Fruit fly (Drosophila melanogaster) whole organism, prepupa: ENCODE measurements around the gene RabX6.

Experiments
- Blimp-1 ChIP-seq: fragments of 200-800 bp; sonication (Bioruptor generic); optimal IDR thresholded peaks from 3 replicates; lab custom pipeline; 2017; ENCODE audit warnings: missing biosample characterization, missing genetic modification characterization, mild to moderate bottlenecking, moderate library complexity, missing genetic modification reagents
- CG10631 ChIP-seq: fragments of 200-800 bp; sonication (Bioruptor generic); optimal IDR thresholded peaks from 2 replicates; lab custom pipeline; 2016; ENCODE audit warnings: missing biosample characterization, missing genetic modification characterization
- CG10669 ChIP-seq: fragments of 200-800 bp; sonication (Bioruptor generic); optimal IDR thresholded peaks from 3 replicates; lab custom pipeline; 2018; ENCODE audit warnings: missing biosample characterization, mild to moderate bottlenecking, missing genetic modification characterization, moderate library complexity
- CG11294 ChIP-seq: fragments of 200-800 bp; sonication (Bioruptor generic); IDR thresholded peaks from 2 replicates; pipeline ENCODE4 v1.3.6; 2022; ENCODE audit warnings: missing biosample characterization, missing genetic modification characterization
- CG11762 ChIP-seq: fragments of 200-800 bp; sonication (Bioruptor generic); optimal IDR thresholded peaks from 3 replicates; lab custom pipeline; 2016; ENCODE audit warnings: missing biosample characterization, missing genetic modification characterization; ENCODE audit not compliant: insufficient read depth
- CG11902 ChIP-seq: fragments of 200-800 bp; sonication (Bioruptor generic); optimal IDR thresholded peaks from 3 replicates; lab custom pipeline; 2016; ENCODE audit warnings: missing biosample characterization, missing genetic modification characterization
- CG1621 ChIP-seq: fragments of 200-800 bp; sonication (Bioruptor generic); optimal IDR thresholded peaks from 3 replicates; lab custom pipeline; 2018; ENCODE audit warnings: missing biosample characterization, mild to moderate bottlenecking, missing genetic modification characterization
- CG16779 ChIP-seq: fragments of 200-800 bp; sonication (Bioruptor generic); optimal IDR thresholded peaks from 3 replicates; lab custom pipeline; 2017; ENCODE audit warnings: missing biosample characterization, mild to moderate bottlenecking, missing genetic modification characterization
- CG3032 ChIP-seq: fragments of 200-800 bp; optimal IDR thresholded peaks from 2 replicates; lab custom pipeline; 2019; ENCODE audit warnings: missing biosample characterization, mild to moderate bottlenecking, missing genetic modification characterization, moderate library complexity
- CG31627 ChIP-seq: fragments of 200-800 bp; sonication (Bioruptor generic); optimal IDR thresholded peaks from 3 replicates; lab custom pipeline; 2016; ENCODE audit warnings: missing biosample characterization, missing genetic modification characterization
- CG32006 ChIP-seq: fragments of 200-800 bp; sonication (Bioruptor generic); optimal IDR thresholded peaks from 3 replicates; lab custom pipeline; 2017; ENCODE audit warnings: missing biosample characterization, mild to moderate bottlenecking, missing genetic modification characterization
- CG34406 ChIP-seq: fragments of 200-800 bp; sonication (Bioruptor generic); optimal IDR thresholded peaks from 3 replicates; lab custom pipeline; 2016; ENCODE audit warnings: missing biosample characterization, missing genetic modification characterization
- CG3919 ChIP-seq: fragments of 200-800 bp; sonication (Bioruptor generic); optimal IDR thresholded peaks from 3 replicates; lab custom pipeline; 2016; ENCODE audit warnings: missing biosample characterization, missing genetic modification characterization
- CG6163 ChIP-seq: fragments of 200-800 bp; sonication (Bioruptor generic); IDR thresholded peaks from 3 replicates; pipeline ENCODE4 v1.3.6; 2022; ENCODE audit warnings: missing biosample characterization, missing genetic modification characterization
- CG6276 ChIP-seq: fragments of 200-800 bp; sonication (Bioruptor generic); optimal IDR thresholded peaks from 2 replicates; lab custom pipeline; 2017; ENCODE audit warnings: missing biosample characterization, mild to moderate bottlenecking, missing genetic modification characterization
- CG6792 ChIP-seq: fragments of 200-800 bp; sonication (Bioruptor generic); optimal IDR thresholded peaks from 3 replicates; lab custom pipeline; 2016; ENCODE audit warnings: missing biosample characterization, missing genetic modification characterization
- CG6808 ChIP-seq: fragments of 200-800 bp; sonication (Bioruptor generic); optimal IDR thresholded peaks from 3 replicates; lab custom pipeline; 2017; ENCODE audit warnings: missing biosample characterization, missing genetic modification characterization, mild to moderate bottlenecking, moderate library complexity, missing genetic modification reagents
- CG6854 ChIP-seq: fragments of 200-800 bp; sonication (Bioruptor generic); optimal IDR thresholded peaks from 2 replicates; lab custom pipeline; 2017; ENCODE audit warnings: missing biosample characterization, mild to moderate bottlenecking, missing genetic modification characterization
- CG7368 ChIP-seq: fragments of 200-800 bp; sonication (Bioruptor generic); optimal IDR thresholded peaks from 3 replicates; lab custom pipeline; 2016; ENCODE audit warnings: missing biosample characterization, missing genetic modification characterization
- CG8119 ChIP-seq: fragments of 200-800 bp; sonication (Bioruptor generic); IDR thresholded peaks from 3 replicates; pipeline ENCODE4 v1.3.6; 2022; ENCODE audit warnings: missing biosample characterization, missing genetic modification characterization
- CG8319 ChIP-seq: fragments of 200-800 bp; sonication (Bioruptor generic); optimal IDR thresholded peaks from 3 replicates; lab custom pipeline; 2016; ENCODE audit warnings: missing biosample characterization, missing genetic modification characterization
- CG8632 ChIP-seq: fragments of 200-800 bp; sonication (Bioruptor generic); optimal IDR thresholded peaks from 3 replicates; lab custom pipeline; 2016; ENCODE audit warnings: missing biosample characterization, missing genetic modification characterization
- CG9139 ChIP-seq: fragments of 200-800 bp; sonication (Bioruptor generic); optimal IDR thresholded peaks from 3 replicates; lab custom pipeline; 2017; ENCODE audit warnings: missing biosample characterization, mild to moderate bottlenecking, missing genetic modification characterization
- Eip75B ChIP-seq: fragments of 200-800 bp; sonication (Bioruptor generic); optimal IDR thresholded peaks from 3 replicates; lab custom pipeline; 2016; ENCODE audit warnings: missing biosample characterization, missing genetic modification characterization
- Eip78C ChIP-seq: fragments of 200-800 bp; sonication (Bioruptor generic); peaks from one replicate; lab custom pipeline; 2016; ENCODE audit warnings: missing biosample characterization, missing genetic modification characterization
- Ets21C ChIP-seq: fragments of 200-800 bp; sonication (Bioruptor generic); optimal IDR thresholded peaks from 3 replicates; lab custom pipeline; 2016; ENCODE audit warnings: missing biosample characterization, missing genetic modification characterization
- Ets96B ChIP-seq: fragments of 200-800 bp; optimal IDR thresholded peaks from 2 replicates; lab custom pipeline; 2019; ENCODE audit warnings: missing biosample characterization, mild to moderate bottlenecking, missing genetic modification characterization, moderate library complexity
- Gug ChIP-seq: fragments of 200-800 bp; sonication (Bioruptor generic); IDR thresholded peaks from 2 replicates; pipeline ENCODE4 v1.3.6; 2022; ENCODE audit warnings: missing biosample characterization, missing genetic modification characterization
- Hr39 ChIP-seq: fragments of 200-800 bp; sonication (Bioruptor generic); optimal IDR thresholded peaks from 2 replicates; lab custom pipeline; 2016; ENCODE audit warnings: missing biosample characterization, missing genetic modification characterization
- Hr4 ChIP-seq: fragments of 200-800 bp; sonication (Bioruptor generic); optimal IDR thresholded peaks from 3 replicates; lab custom pipeline; 2016; ENCODE audit warnings: missing biosample characterization, missing genetic modification characterization
- Lpt ChIP-seq: fragments of 200-800 bp; sonication (Bioruptor generic); optimal IDR thresholded peaks from 3 replicates; lab custom pipeline; 2016; ENCODE audit warnings: missing biosample characterization, missing genetic modification characterization
- Met ChIP-seq: fragments of 200-800 bp; sonication (Bioruptor generic); optimal IDR thresholded peaks from 3 replicates; lab custom pipeline; 2016; ENCODE audit warnings: missing biosample characterization, missing genetic modification characterization
- OdsH ChIP-seq: fragments of 200-800 bp; sonication (Bioruptor generic); optimal IDR thresholded peaks from 3 replicates; lab custom pipeline; 2016; ENCODE audit warnings: missing biosample characterization, missing genetic modification characterization
- Smox ChIP-seq: fragments of 200-800 bp; sonication (Bioruptor generic); optimal IDR thresholded peaks from 3 replicates; lab custom pipeline; 2016; ENCODE audit warnings: missing biosample characterization, missing genetic modification characterization
- Sox102F ChIP-seq: fragments of 200-800 bp; sonication (Bioruptor generic); optimal IDR thresholded peaks from 2 replicates; lab custom pipeline; 2016; ENCODE audit warnings: missing biosample characterization, mild to moderate bottlenecking, missing genetic modification characterization
- Sox14 ChIP-seq: fragments of 200-800 bp; sonication (Bioruptor generic); optimal IDR thresholded peaks from 3 replicates; lab custom pipeline; 2016; ENCODE audit warnings: missing biosample characterization, missing genetic modification characterization
- Sox15 ChIP-seq: fragments of 200-800 bp; sonication (Bioruptor generic); optimal IDR thresholded peaks from 3 replicates; lab custom pipeline; 2016; ENCODE audit warnings: missing biosample characterization, missing genetic modification characterization
- achi ChIP-seq: fragments of 200-800 bp; sonication (Bioruptor generic); optimal IDR thresholded peaks from 3 replicates; lab custom pipeline; 2016; ENCODE audit warnings: missing biosample characterization, missing genetic modification characterization
- acj6 ChIP-seq: fragments of 200-800 bp; sonication (Bioruptor generic); optimal IDR thresholded peaks from 3 replicates; lab custom pipeline; 2016; ENCODE audit warnings: missing biosample characterization, missing genetic modification characterization
- cyc ChIP-seq: fragments of 200-800 bp; sonication (Bioruptor generic); optimal IDR thresholded peaks from 3 replicates; lab custom pipeline; 2016; ENCODE audit warnings: missing biosample characterization, missing genetic modification characterization
- dsx ChIP-seq: fragments of 200-800 bp; optimal IDR thresholded peaks from 3 replicates; lab custom pipeline; 2019; ENCODE audit warnings: missing biosample characterization, mild to moderate bottlenecking, missing genetic modification characterization, moderate library complexity; ENCODE audit not compliant: poor library complexity, severe bottlenecking
- esn ChIP-seq: fragments of 200-800 bp; sonication (Bioruptor generic); optimal IDR thresholded peaks from 2 replicates; lab custom pipeline; 2016; ENCODE audit warnings: missing biosample characterization, mild to moderate bottlenecking, missing genetic modification characterization, moderate library complexity
- fd59A ChIP-seq: fragments of 200-800 bp; sonication (Bioruptor generic); optimal IDR thresholded peaks from 2 replicates; lab custom pipeline; 2017; ENCODE audit warnings: missing biosample characterization, mild to moderate bottlenecking, missing genetic modification characterization, missing genetic modification reagents
- fkh ChIP-seq: fragments of 200-800 bp; sonication (Bioruptor generic); optimal IDR thresholded peaks from 3 replicates; lab custom pipeline; 2017; ENCODE audit warnings: missing biosample characterization, mild to moderate bottlenecking, missing genetic modification characterization, moderate library complexity
- lz ChIP-seq: fragments of 200-800 bp; sonication (Bioruptor generic); optimal IDR thresholded peaks from 3 replicates; lab custom pipeline; 2016; ENCODE audit warnings: missing biosample characterization, missing genetic modification characterization
- net ChIP-seq: fragments of 200-800 bp; sonication (Bioruptor generic); optimal IDR thresholded peaks from 3 replicates; lab custom pipeline; 2016; ENCODE audit warnings: missing biosample characterization, missing genetic modification characterization
- salr ChIP-seq, 2 experiments: fragments of 200-800 bp; sonication (Bioruptor generic); optimal IDR thresholded peaks; 3 replicates each; lab custom pipeline; 2016 to 2018; ENCODE audit warnings: missing biosample characterization in 2 of 2, missing genetic modification characterization in 2 of 2, mild to moderate bottlenecking in 1 of 2
- spab ChIP-seq: fragments of 200-800 bp; sonication (Bioruptor generic); optimal IDR thresholded peaks from 2 replicates; lab custom pipeline; 2017; ENCODE audit warnings: missing biosample characterization, mild to moderate bottlenecking, missing genetic modification characterization, missing genetic modification reagents
- ss ChIP-seq, 2 experiments: fragments of 200-800 bp; sonication (Bioruptor generic); optimal IDR thresholded peaks; 2 replicates in 1 of 2; 3 replicates in 1 of 2; lab custom pipeline; 2017 to 2018; ENCODE audit warnings: mild to moderate bottlenecking in 2 of 2, missing biosample characterization in 2 of 2, missing genetic modification characterization in 2 of 2, moderate library complexity in 1 of 2
- svp ChIP-seq: fragments of 200-800 bp; sonication (Bioruptor generic); peaks from one replicate; lab custom pipeline; 2016; ENCODE audit warnings: missing biosample characterization, missing genetic modification characterization
- topi ChIP-seq: fragments of 200-800 bp; sonication (Bioruptor generic); optimal IDR thresholded peaks from 3 replicates; lab custom pipeline; 2016; ENCODE audit warnings: missing biosample characterization, missing genetic modification characterization
- vri ChIP-seq: fragments of 200-800 bp; sonication (Bioruptor generic); optimal IDR thresholded peaks from 3 replicates; lab custom pipeline; 2016; ENCODE audit warnings: missing biosample characterization, mild to moderate bottlenecking, missing genetic modification characterization

Gene RabX6

DNA sequence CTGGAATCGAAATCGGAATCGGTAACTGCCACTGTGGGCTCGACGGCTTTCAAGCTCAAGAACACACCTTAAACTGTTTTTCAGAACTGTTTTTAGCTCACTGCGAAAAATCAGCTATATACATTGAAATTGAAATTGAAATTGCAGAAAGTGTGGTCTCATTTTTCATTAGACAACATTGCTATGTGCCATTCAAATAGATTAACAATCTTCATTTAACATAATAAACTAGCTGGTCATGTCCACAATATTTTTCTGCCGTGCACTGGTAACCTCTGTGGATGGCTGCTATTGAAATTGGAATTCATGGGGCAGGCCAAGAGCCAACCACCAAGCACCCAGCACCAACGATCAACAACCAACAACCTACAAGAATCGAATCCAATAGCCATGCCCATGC lies 45.6 kb downstream of the RabX6 start:
- peak; percentile 80 for TF ChIP-seq Eip75B (GFP tag; lab: Kevin White, UChicago)
- TF ChIP-seq Sox102F (GFP tag; lab: Kevin White, UChicago): peak; percentile 5
- TF ChIP-seq CG16779 (tag; lab: Kevin White, UChicago): no peak
- peak; percentile 24 for TF ChIP-seq vri
- TF ChIP-seq Blimp-1: no peak
- TF ChIP-seq Smox (GFP tag; lab: Kevin White, UChicago): peak; percentile 43
- TF ChIP-seq CG9139: peak; percentile 41
- peak; percentile 44 for TF ChIP-seq Ets21C
- peak in 1 of 2 experiments; percentile 59 for TF ChIP-seq salr (GFP tag; optimal IDR thresholded peaks at IDR 0.05; lab: Kevin White, UChicago)
- peak; percentile 74 for TF ChIP-seq CG1621 (tag; lab: Kevin White, UChicago)
- TF ChIP-seq achi: peak; percentile 61
- no peak for TF ChIP-seq CG6854 (GFP tag; lab: Kevin White, UChicago)
- peak; percentile 68 for TF ChIP-seq esn (GFP tag; lab: Kevin White, UChicago)
- TF ChIP-seq ss (GFP tag; optimal IDR thresholded peaks at IDR 0.05; lab: Kevin White, UChicago): peak; percentile 17 to 57
- TF ChIP-seq Ets96B (tag; lab: Kevin White, UChicago): peak; percentile 83
- peak; percentile 65 for TF ChIP-seq lz (GFP tag; lab: Kevin White, UChicago)
- TF ChIP-seq topi (GFP tag; lab: Kevin White, UChicago): peak; percentile 62
- peak; percentile 62 for TF ChIP-seq CG6792 (GFP tag; lab: Kevin White, UChicago)
- TF ChIP-seq CG7368 (GFP tag; lab: Kevin White, UChicago): peak; percentile 29
- peak; percentile 56 for TF ChIP-seq cyc (GFP tag; lab: Kevin White, UChicago)
- peak; percentile 78 for TF ChIP-seq CG10669 (GFP tag; lab: Kevin White, UChicago)
- peak; percentile 23 for TF ChIP-seq Sox15 (GFP tag; lab: Kevin White, UChicago)
- TF ChIP-seq CG6163: peak; percentile 82
- TF ChIP-seq dsx: peak; percentile 70
- peak; percentile 67 for TF ChIP-seq CG3919 (GFP tag; lab: Kevin White, UChicago)
- peak; percentile 82 for TF ChIP-seq CG3032
- peak; percentile 13; the same call in 1 of the 2 replicates for TF ChIP-seq CG11294 (GFP tag; lab: Robert Waterston, UW)
- peak; percentile 64 for TF ChIP-seq Met
- peak; percentile 90 for TF ChIP-seq Eip78C (GFP tag; lab: Kevin White, UChicago)
- peak; percentile 56 for TF ChIP-seq CG31627 (GFP tag; lab: Kevin White, UChicago)
- TF ChIP-seq CG11902: no peak
- TF ChIP-seq Lpt: peak; percentile 30
- TF ChIP-seq CG34406 (GFP tag; lab: Kevin White, UChicago): peak; percentile 21
- TF ChIP-seq Sox14: peak; percentile 71
- TF ChIP-seq Hr39: peak; percentile 51
- peak; percentile 29 for TF ChIP-seq CG32006
- TF ChIP-seq CG10631 (GFP tag; lab: Kevin White, UChicago): peak; percentile 83
- peak; percentile 72 for TF ChIP-seq spab (GFP tag; lab: Kevin White, UChicago)
- TF ChIP-seq fd59A (GFP tag; lab: Kevin White, UChicago): peak; percentile 75
- TF ChIP-seq CG8632 (GFP tag; lab: Kevin White, UChicago): peak; percentile 38
- peak; percentile 44 for TF ChIP-seq CG11762 (GFP tag; lab: Kevin White, UChicago)
- no peak for TF ChIP-seq fkh (GFP tag; lab: Kevin White, UChicago)
- peak; percentile 55 for TF ChIP-seq CG8119 (GFP tag; lab: Robert Waterston, UW)
- peak; percentile 68 for TF ChIP-seq CG6808 (GFP tag; lab: Kevin White, UChicago)
- peak; percentile 34 for TF ChIP-seq Hr4 (GFP tag; lab: Kevin White, UChicago)
- peak; percentile 71 for TF ChIP-seq OdsH (GFP tag; lab: Kevin White, UChicago)
- peak; percentile 5 for TF ChIP-seq CG6276
- TF ChIP-seq net (GFP tag; lab: Kevin White, UChicago): peak; percentile 47
- peak; percentile 72 for TF ChIP-seq svp (GFP tag; lab: Kevin White, UChicago)
- peak; percentile 39; the same call in 1 of the 2 replicates for TF ChIP-seq Gug (GFP tag; lab: Robert Waterston, UW)
- peak; percentile 68 for TF ChIP-seq CG8319 (GFP tag; lab: Kevin White, UChicago)
- peak; percentile 71 for TF ChIP-seq acj6 (GFP tag; lab: Kevin White, UChicago)
